Fruit fly (Drosophila melanogaster) whole organism, embryonic: ENCODE results near the gene RhoGEF4.

Experiments used
- Abd-B ChIP-seq: fragments of 200-800 bp; sonication (Bioruptor generic); optimal IDR thresholded peaks from 2 replicates; lab custom pipeline; 2018; ENCODE audit warnings: missing biosample characterization, mild to moderate bottlenecking, missing genetic modification characterization, moderate library complexity
- CG11504 ChIP-seq: fragments of 200-800 bp; sonication (Bioruptor generic); optimal IDR thresholded peaks from 3 replicates; lab custom pipeline; 2019; ENCODE audit warnings: missing biosample characterization, mild to moderate bottlenecking, missing genetic modification characterization, moderate library complexity
- CG18599 ChIP-seq: fragments of 200-800 bp; sonication (Bioruptor generic); optimal IDR thresholded peaks from 3 replicates; lab custom pipeline; 2017; ENCODE audit warnings: missing biosample characterization, missing genetic modification characterization, mild to moderate bottlenecking, moderate library complexity, missing genetic modification reagents
- CG2678 ChIP-seq: fragments of 200-800 bp; sonication (Bioruptor generic); optimal IDR thresholded peaks from 3 replicates; lab custom pipeline; 2019; ENCODE audit warnings: missing biosample characterization, mild to moderate bottlenecking, missing genetic modification characterization, moderate library complexity
- CG30403 ChIP-seq: fragments of 200-800 bp; sonication (Bioruptor generic); optimal IDR thresholded peaks from 3 replicates; lab custom pipeline; 2016; ENCODE audit warnings: missing biosample characterization, missing genetic modification characterization
- CG31441 ChIP-seq: fragments of 200-800 bp; sonication (Bioruptor generic); IDR thresholded peaks from 2 replicates; pipeline ENCODE4 v1.3.6; 2022; ENCODE audit warnings: missing biosample characterization, missing genetic modification characterization
- CG3407 ChIP-seq: fragments of 200-800 bp; sonication (Bioruptor generic); optimal IDR thresholded peaks from 2 replicates; lab custom pipeline; 2018; ENCODE audit warnings: missing biosample characterization, mild to moderate bottlenecking, missing genetic modification characterization
- CG4282 ChIP-seq: fragments of 200-800 bp; sonication (Bioruptor generic); optimal IDR thresholded peaks from 2 replicates; lab custom pipeline; 2016; ENCODE audit warnings: missing biosample characterization, missing genetic modification characterization
- CG4328 ChIP-seq: fragments of 200-800 bp; sonication (Bioruptor generic); optimal IDR thresholded peaks from 3 replicates; lab custom pipeline; 2017; ENCODE audit warnings: missing biosample characterization, missing genetic modification reagents, missing genetic modification characterization
- CG6813 ChIP-seq: fragments of 200-800 bp; sonication (Bioruptor generic); optimal IDR thresholded peaks from 2 replicates; lab custom pipeline; 2017; ENCODE audit warnings: missing biosample characterization, missing genetic modification characterization, mild to moderate bottlenecking, moderate library complexity, missing genetic modification reagents
- CG7556 ChIP-seq: fragments of 200-800 bp; sonication (Bioruptor generic); optimal IDR thresholded peaks from 2 replicates; lab custom pipeline; 2017; ENCODE audit warnings: missing biosample characterization, mild to moderate bottlenecking, missing genetic modification characterization
- CG7839 ChIP-seq: fragments of 200-800 bp; sonication (Bioruptor generic); optimal IDR thresholded peaks from 3 replicates; lab custom pipeline; 2018; ENCODE audit warnings: missing biosample characterization, mild to moderate bottlenecking, missing genetic modification characterization, moderate library complexity
- CG7928 ChIP-seq: fragments of 200-800 bp; sonication (Bioruptor generic); optimal IDR thresholded peaks from 2 replicates; lab custom pipeline; 2017; ENCODE audit warnings: missing biosample characterization, mild to moderate bottlenecking, missing genetic modification characterization
- CG9727 ChIP-seq: fragments of 200-800 bp; sonication (Bioruptor generic); optimal IDR thresholded peaks from 3 replicates; lab custom pipeline; 2017; ENCODE audit warnings: missing biosample characterization, mild to moderate bottlenecking, missing genetic modification characterization
- Deaf1 ChIP-seq: fragments of 200-800 bp; optimal IDR thresholded peaks from 3 replicates; lab custom pipeline; 2019; ENCODE audit warnings: missing biosample characterization, mild to moderate bottlenecking, missing genetic modification characterization, moderate library complexity
- E2f1 ChIP-seq: fragments of 200-800 bp; sonication (Bioruptor generic); IDR thresholded peaks from 2 replicates; pipeline ENCODE4 v1.3.6; 2022; ENCODE audit warnings: missing biosample characterization, missing genetic modification characterization
- Fer1 ChIP-seq: fragments of 200-800 bp; sonication (Bioruptor generic); optimal IDR thresholded peaks from 2 replicates; lab custom pipeline; 2017; ENCODE audit warnings: missing biosample characterization, mild to moderate bottlenecking, missing genetic modification characterization
- Gsc ChIP-seq: fragments of 200-800 bp; sonication (Bioruptor generic); IDR thresholded peaks from 2 replicates; pipeline ENCODE4 v1.3.6; 2022; ENCODE audit warnings: missing biosample characterization, missing genetic modification characterization
- Hr51 ChIP-seq, 2 experiments: fragments of 200-800 bp; sonication (Bioruptor generic); optimal IDR thresholded peaks; 2 replicates in 1 of 2; 3 replicates in 1 of 2; lab custom pipeline; 2016 to 2018; ENCODE audit warnings: missing biosample characterization in 2 of 2, missing genetic modification characterization in 2 of 2, mild to moderate bottlenecking in 1 of 2, moderate library complexity in 1 of 2
- Med ChIP-seq: fragments of 200-800 bp; sonication (Bioruptor generic); peaks from one replicate; lab custom pipeline; 2016; ENCODE audit warnings: missing biosample characterization, missing genetic modification characterization, mild to moderate bottlenecking, inconsistent platforms, moderate library complexity
- Ssrp ChIP-seq: fragments of 200-800 bp; sonication (Bioruptor generic); optimal IDR thresholded peaks from 2 replicates; lab custom pipeline; 2018; ENCODE audit warnings: missing biosample characterization, mild to moderate bottlenecking, missing genetic modification characterization, moderate library complexity
- crp ChIP-seq, 2 experiments: fragments of 200-800 bp; sonication (Bioruptor generic); optimal IDR thresholded peaks; 2 replicates in 1 of 2; 3 replicates in 1 of 2; lab custom pipeline; 2017; ENCODE audit warnings: missing biosample characterization in 2 of 2, missing genetic modification characterization in 2 of 2, mild to moderate bottlenecking in 1 of 2, moderate library complexity in 1 of 2
- cwo ChIP-seq: fragments of 200-800 bp; sonication (Bioruptor generic); optimal IDR thresholded peaks from 3 replicates; lab custom pipeline; 2017; ENCODE audit warnings: missing biosample characterization, missing genetic modification characterization, mild to moderate bottlenecking, moderate library complexity, missing genetic modification reagents
- dmrt99B ChIP-seq: fragments of 200-800 bp; sonication (Bioruptor generic); optimal IDR thresholded peaks from 2 replicates; lab custom pipeline; 2018; ENCODE audit warnings: missing biosample characterization, mild to moderate bottlenecking, missing genetic modification characterization, moderate library complexity
- eve ChIP-seq, 2 experiments: fragments of >200 bp; optimal IDR thresholded peaks; 2 replicates each; lab custom pipeline; 2017; ENCODE audit warnings: missing biosample characterization in 2 of 2, missing genetic modification characterization in 2 of 2
- eyg ChIP-seq: fragments of 200-800 bp; sonication (Bioruptor generic); optimal IDR thresholded peaks from 3 replicates; lab custom pipeline; 2016; ENCODE audit warnings: missing biosample characterization, missing genetic modification characterization
- gcm ChIP-seq: fragments of 200-800 bp; sonication (Bioruptor generic); optimal IDR thresholded peaks from 2 replicates; lab custom pipeline; 2019; ENCODE audit warnings: missing biosample characterization, mild to moderate bottlenecking, missing genetic modification characterization, moderate library complexity
- gem ChIP-seq: fragments of 200-800 bp; sonication (Bioruptor generic); optimal IDR thresholded peaks from 2 replicates; lab custom pipeline; 2019; ENCODE audit warnings: missing biosample characterization, mild to moderate bottlenecking, missing genetic modification characterization, moderate library complexity
- grau ChIP-seq: fragments of 200-800 bp; optimal IDR thresholded peaks from 3 replicates; lab custom pipeline; 2019; ENCODE audit warnings: missing biosample characterization, mild to moderate bottlenecking, missing genetic modification characterization, moderate library complexity
- lab ChIP-seq: fragments of 200-800 bp; sonication (Bioruptor generic); optimal IDR thresholded peaks from 3 replicates; lab custom pipeline; 2017; ENCODE audit warnings: missing biosample characterization, missing genetic modification characterization, mild to moderate bottlenecking, moderate library complexity, missing genetic modification reagents
- lola ChIP-seq, 3 experiments: fragments of >200 bp in 2 of 3; fragments of 200-800 bp in 1 of 3; sonication (Bioruptor generic) in 1 of 3; optimal IDR thresholded peaks; 2 replicates each; lab custom pipeline; 2017 to 2019; ENCODE audit warnings: missing biosample characterization in 3 of 3, missing genetic modification characterization in 3 of 3, mild to moderate bottlenecking in 1 of 3, moderate library complexity in 1 of 3
- run ChIP-seq: fragments of 200-800 bp; sonication (Bioruptor generic); optimal IDR thresholded peaks from 3 replicates; lab custom pipeline; 2018; ENCODE audit warnings: missing biosample characterization, mild to moderate bottlenecking, missing genetic modification characterization
- sens ChIP-seq: fragments of 200-800 bp; sonication (Bioruptor generic); peaks from one replicate; lab custom pipeline; 2016; ENCODE audit warnings: missing biosample characterization, missing genetic modification characterization
- tap ChIP-seq: fragments of 200-800 bp; optimal IDR thresholded peaks from 3 replicates; lab custom pipeline; 2019; ENCODE audit warnings: missing biosample characterization, mild to moderate bottlenecking, missing genetic modification characterization, moderate library complexity

RhoGEF4 gene

dm6 chr3L:7328567-7329253 is 5.5 kb upstream of the RhoGEF4 start, which contains the start of the genes mrva, CG42307 and mus312 (continued):
- TF ChIP-seq CG4328 (GFP tag; lab: Kevin White, UChicago) (peak; percentile 92), Gsc (GFP tag; lab: Robert Waterston, UW) (0 out of 2 replicates have a peak, but pooled peaks have one; percentile 31), CG6813 (GFP tag; lab: Kevin White, UChicago) (peak; percentile 85), CG4282 (GFP tag; lab: Kevin White, UChicago) (no peak), eve (GFP tag; optimal IDR thresholded peaks at IDR 0.05; lab: Kevin White, UChicago) (no peak), eyg (GFP tag; lab: Kevin White, UChicago) (no peak), CG9727 (GFP tag; lab: Kevin White, UChicago) (peak; percentile 78), Abd-B (GFP tag; lab: Kevin White, UChicago) (peak; percentile 90)

- peak; percentile 15 for TF ChIP-seq Med
- peak; percentile 83 for TF ChIP-seq gcm
- TF ChIP-seq CG3407, result no peak
Measured at dm6 chr3L:7326676-7327075, 3.5 kb upstream of the RhoGEF4 start.

DNA sequence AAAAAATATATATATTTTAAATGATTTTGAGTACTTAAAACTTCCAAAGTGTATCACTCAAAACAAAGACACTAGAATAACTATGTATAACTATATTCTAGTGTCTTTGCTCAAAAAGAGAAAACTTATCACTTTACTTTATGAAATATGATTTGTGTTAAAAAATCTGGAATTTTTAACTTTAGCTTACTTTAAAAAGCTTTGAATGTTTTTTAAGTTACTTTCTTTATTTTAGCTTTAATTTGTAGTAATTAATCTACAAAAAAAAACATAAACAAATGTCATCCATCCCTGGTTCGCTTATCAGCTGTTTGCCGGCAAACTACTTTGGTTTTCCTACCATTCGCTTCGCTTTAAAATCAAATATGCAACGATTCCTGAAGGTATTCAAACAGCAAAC is 3.4 kb downstream of the RhoGEF4 start, which contains the start of gene CG8607:
TSS of gene CG8607 (plus strand) at position 301 of the 400 bp plus-strand sequence.
- TF ChIP-seq Ssrp (tag; lab: Kevin White, UChicago) (no peak), lola (GFP tag; optimal IDR thresholded peaks at IDR 0.05; lab: Kevin White, UChicago) (no peak), CG7928 (GFP tag; lab: Kevin White, UChicago) (peak; percentile 21), sens (GFP tag; lab: Kevin White, UChicago) (peak; percentile 15), crp (GFP tag; optimal IDR thresholded peaks at IDR 0.05; lab: Kevin White, UChicago) (peak in 1 of 2 experiments; percentile 57)
- TF ChIP-seq, all 482 proteins: peak for 3

DNA sequence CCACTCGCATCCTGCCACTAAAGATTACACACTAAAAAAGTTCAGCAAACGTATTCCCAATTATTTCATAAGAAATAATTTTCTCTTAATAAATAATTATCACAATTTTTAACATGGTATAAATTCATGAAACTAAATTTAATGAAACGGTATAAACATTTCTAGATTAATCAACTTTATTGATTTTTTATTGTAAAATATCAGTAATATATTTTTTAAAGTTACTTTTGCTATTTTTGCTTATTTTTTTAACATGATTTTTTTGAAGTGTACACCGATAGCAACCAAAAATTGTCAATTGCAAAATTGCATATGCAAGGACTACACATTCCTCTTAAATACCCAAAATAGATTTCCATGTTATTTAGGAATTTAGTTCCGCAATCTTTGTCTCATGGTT is 9.1 kb downstream of the RhoGEF4 start:
- TF ChIP-seq dmrt99B (tag; lab: Kevin White, UChicago) (peak; percentile 45), Deaf1 (peak; percentile 15), grau (tag; lab: Kevin White, UChicago) (peak; percentile 4), Fer1 (GFP tag; lab: Kevin White, UChicago) (peak; percentile 4), CG31441 (GFP tag; lab: Robert Waterston, UW) (0 out of 2 replicates have a peak, but pooled peaks have one; percentile 14), CG7556 (GFP tag; lab: Kevin White, UChicago) (peak; percentile 61), CG30403 (GFP tag; lab: Kevin White, UChicago) (peak; percentile 3), lab (GFP tag; lab: Kevin White, UChicago) (no peak), CG2678 (peak; percentile 42), E2f1 (GFP tag; lab: Robert Waterston, UW) (no peak), cwo (GFP tag; lab: Kevin White, UChicago) (peak; percentile 5), tap (tag; lab: Kevin White, UChicago) (no peak), CG18599 (GFP tag; lab: Kevin White, UChicago) (peak; percentile 43), Hr51 (GFP tag; optimal IDR thresholded peaks at IDR 0.05; lab: Kevin White, UChicago) (peak in 1 of 2 experiments; percentile 41), CG9727 (GFP tag; lab: Kevin White, UChicago) (peak; percentile 17), CG7839 (tag; lab: Kevin White, UChicago) (peak; percentile 34), CG11504 (tag; lab: Kevin White, UChicago) (peak; percentile 49), run (tag; lab: Kevin White, UChicago) (no peak), gem (tag; lab: Kevin White, UChicago) (peak; percentile 51)
